Fruit fly (Drosophila melanogaster) Kc167 (cell line): ENCODE measurements around the gene CG31673.

Source experiments
- insv ChIP-seq: fragments of >200 bp; optimal IDR thresholded peaks from 3 replicates; lab custom pipeline; 2018; ENCODE audit warnings: missing external identifiers
- psq ChIP-seq: fragments of >200 bp; optimal IDR thresholded peaks from 2 replicates; lab custom pipeline; 2017; ENCODE audit warnings: missing external identifiers

DNA sequence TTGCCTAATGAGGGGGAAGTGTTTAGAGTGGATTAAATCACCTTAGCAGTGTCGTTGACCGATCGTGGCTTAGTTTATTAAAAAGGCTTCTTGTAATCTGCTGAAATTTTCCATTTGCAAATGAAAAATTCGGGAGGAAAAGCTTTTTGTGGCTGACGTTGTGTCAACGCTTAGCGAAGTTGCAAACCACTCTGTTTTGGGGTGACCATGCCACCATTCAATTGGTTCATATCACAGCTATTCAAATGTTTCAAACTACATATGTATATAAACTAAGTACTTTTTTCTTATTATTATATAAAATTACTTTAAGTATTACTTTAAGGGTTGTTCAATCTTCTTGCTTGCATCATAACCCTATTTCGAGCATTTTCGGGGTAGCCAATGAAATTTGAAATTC is 22.2 kb downstream of the CG31673 start:
- TF ChIP-seq psq (lab: Kevin White, UChicago) (no peak), insv (lab: Kevin White, UChicago) (no peak)
